Fruit fly (Drosophila melanogaster) whole organism, adult: ENCODE measurements around the gene Eip63F-1.

Source experiments
- CG11617 ChIP-seq: fragments of 200-800 bp; sonication (Bioruptor generic); optimal IDR thresholded peaks from 2 replicates; lab custom pipeline; 2017; ENCODE audit warnings: mild to moderate bottlenecking, missing biosample characterization, missing genetic modification reagents, missing genetic modification characterization
- CG12768 ChIP-seq: fragments of 200-800 bp; sonication (Bioruptor generic); optimal IDR thresholded peaks from 2 replicates; lab custom pipeline; 2017; ENCODE audit warnings: missing biosample characterization, missing genetic modification characterization, mild to moderate bottlenecking, moderate library complexity, missing genetic modification reagents
- Mnt ChIP-seq: fragments of 200-800 bp; sonication (Bioruptor generic); optimal IDR thresholded peaks from 2 replicates; lab custom pipeline; 2016; ENCODE audit warnings: missing biosample characterization, mild to moderate bottlenecking, missing genetic modification characterization
- cic ChIP-seq: fragments of 200-800 bp; sonication (Bioruptor generic); optimal IDR thresholded peaks from 2 replicates; lab custom pipeline; 2017; ENCODE audit warnings: missing biosample characterization, mild to moderate bottlenecking, missing genetic modification characterization, moderate library complexity
- ovo ChIP-seq: fragments of 200-800 bp; sonication (Bioruptor generic); optimal IDR thresholded peaks from 2 replicates; lab custom pipeline; 2016; ENCODE audit warnings: missing biosample characterization, missing genetic modification characterization
- toe ChIP-seq: fragments of 200-800 bp; sonication (Bioruptor generic); optimal IDR thresholded peaks from 2 replicates; lab custom pipeline; 2016; ENCODE audit warnings: missing biosample characterization, missing genetic modification characterization

dm6 chr3L:3887392-3887791 is 48.0 kb downstream of the Eip63F-1 start:
- TF ChIP-seq ovo: no peak
- TF ChIP-seq CG12768 (GFP tag; lab: Kevin White, UChicago): no peak
- no peak for TF ChIP-seq toe (GFP tag; lab: Kevin White, UChicago)
- TF ChIP-seq cic (GFP tag; lab: Kevin White, UChicago): no peak
- no peak for TF ChIP-seq Mnt (GFP tag; lab: Kevin White, UChicago)
- TF ChIP-seq CG11617 (GFP tag; lab: Kevin White, UChicago): no peak
